Worm (Caenorhabditis elegans): ENCODE results near the gene atgl-1.
A peak's percentile ranks its signal among the peaks of the same experiment; 100 is the strongest.

atgl-1 gene

DNA sequence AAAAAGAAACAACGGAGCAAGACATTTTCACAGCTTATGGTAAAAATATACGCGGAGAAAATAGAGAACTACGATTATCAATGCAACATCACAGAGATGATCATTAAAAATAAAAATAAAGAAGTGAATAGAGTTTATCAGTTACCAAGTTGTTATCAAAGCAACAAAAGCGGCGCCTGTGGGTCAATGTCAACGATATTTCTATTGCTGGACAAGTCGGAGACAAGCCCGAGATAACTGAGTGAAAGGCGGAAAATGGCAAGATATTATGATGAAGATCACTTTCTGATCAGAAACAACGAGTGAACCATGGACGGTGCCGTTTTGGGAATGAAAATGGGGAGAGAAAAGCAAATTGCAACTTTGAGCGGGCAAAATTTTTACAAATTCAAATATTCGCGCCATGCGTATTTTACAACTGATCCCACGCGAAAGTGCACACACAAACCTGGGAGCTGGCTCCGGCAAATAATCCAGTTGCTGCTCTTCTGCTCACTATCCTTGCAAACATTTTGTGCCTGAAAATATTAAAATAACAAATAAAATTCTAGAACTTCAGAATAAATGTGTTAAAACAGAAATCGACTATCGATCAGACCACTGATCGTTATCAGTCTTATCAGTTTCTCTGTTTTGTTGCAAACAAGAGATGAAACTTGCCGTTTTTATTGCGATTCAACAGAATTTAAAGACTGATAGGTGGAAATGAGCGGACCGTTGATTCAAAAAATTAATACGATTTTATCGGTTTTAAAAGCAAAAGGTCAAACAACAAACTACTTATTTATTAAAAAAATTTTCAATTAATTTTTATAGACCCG is 23.3 kb upstream of the atgl-1 start, which contains the start of gene mel-32 (continued):
- TF ChIP-seq akir-1 (GFP tag; optimal IDR thresholded peaks at IDR 0.05) (no peak), Y67H2A.10 (GFP tag; conservative IDR thresholded peaks at IDR 0.05) (0 out of 2 replicates have a peak, but pooled peaks have one; percentile 36), snpc-1.3 (tag; optimal IDR thresholded peaks at IDR 0.05; ENCODE audit: insufficient read depth) (no peak), die-1 (tag; optimal IDR thresholded peaks at IDR 0.05) (no peak), F39B2.1 (GFP tag; IDR thresholded peaks at IDR 0.05) (no peak), tlf-1 (GFP tag; optimal IDR thresholded peaks at IDR 0.05) (peak; percentile 80), hrde-1 (tag; optimal IDR thresholded peaks at IDR 0.05; ENCODE audit: borderline replicate concordance) (peak; percentile 12), T26A5.8 (tag; optimal IDR thresholded peaks at IDR 0.05) (no peak), K11D2.4 (GFP tag; IDR thresholded peaks at IDR 0.05) (no peak), madf-10 (tag; optimal IDR thresholded peaks at IDR 0.05) (no peak), sea-2 (GFP tag; IDR thresholded peaks at IDR 0.05) (no peak), F37B4.10 (GFP tag; IDR thresholded peaks at IDR 0.05) (no peak), F10E7.11 (tag; optimal IDR thresholded peaks at IDR 0.05) (no peak), mes-4 (tag; optimal IDR thresholded peaks at IDR 0.05) (no peak), cebp-2 (GFP tag; IDR thresholded peaks at IDR 0.05) (no peak), dox-1 (GFP tag; IDR thresholded peaks at IDR 0.05) (peak; percentile 84), ceh-27 (GFP tag; optimal IDR thresholded peaks at IDR 0.05) (no peak), ztf-28 (GFP tag; IDR thresholded peaks at IDR 0.05) (0 out of 2 replicates have a peak, but pooled peaks have one; percentile 33), egl-18 (GFP tag; IDR thresholded peaks at IDR 0.05) (no peak), unc-130 (GFP tag; optimal IDR thresholded peaks at IDR 0.05) (peak; percentile 48), lag-1 (GFP tag; IDR thresholded peaks at IDR 0.05) (no peak), C06A6.2 (GFP tag; conservative IDR thresholded peaks at IDR 0.05) (no peak), ama-1 (optimal IDR thresholded peaks at IDR 0.05) (no peak), ama-1 (GFP tag; optimal IDR thresholded peaks at IDR 0.05) (no peak), efl-1 (GFP tag; optimal IDR thresholded peaks at IDR 0.05) (peak; percentile 97), ceh-40 (GFP tag; IDR thresholded peaks at IDR 0.05) (no peak), fkh-3 (tag; optimal IDR thresholded peaks at IDR 0.05) (no peak), snpc-3.4 (tag; optimal IDR thresholded peaks at IDR 0.05) (no peak), pha-4 (tag; optimal IDR thresholded peaks at IDR 0.05) (no peak), F55B11.4 (tag; optimal IDR thresholded peaks at IDR 0.05; ENCODE audit: borderline replicate concordance, insufficient read depth) (no peak), sptf-2 (GFP tag; optimal IDR thresholded peaks at IDR 0.05) (no peak), lin-35 (GFP tag; optimal IDR thresholded peaks at IDR 0.05) (peak; percentile 21 to 55 (median 33)), unc-62 (GFP tag; optimal IDR thresholded peaks at IDR 0.05) (no peak), ets-4 (GFP tag; optimal IDR thresholded peaks at IDR 0.05) (no peak), rec-8 (tag; optimal IDR thresholded peaks at IDR 0.05) (no peak), gei-17 (GFP tag; optimal IDR thresholded peaks at IDR 0.05) (no peak), ztf-18 (tag; optimal IDR thresholded peaks at IDR 0.05) (no peak), somi-1 (GFP tag; optimal IDR thresholded peaks at IDR 0.05) (no peak), him-1 (tag; optimal IDR thresholded peaks at IDR 0.05) (peak; percentile 55), B0336.3 (GFP tag; IDR thresholded peaks at IDR 0.05) (0 out of 2 replicates have a peak, but pooled peaks have one; percentile 37), nhr-120 (GFP tag; IDR thresholded peaks at IDR 0.05) (no peak), nhr-27 (tag; optimal IDR thresholded peaks at IDR 0.05) (no peak), attf-6 (GFP tag; IDR thresholded peaks at IDR 0.05) (0 out of 2 replicates have a peak, but pooled peaks have one; percentile 58), ceh-79 (tag; optimal IDR thresholded peaks at IDR 0.05) (no peak), ceh-100 (GFP tag; IDR thresholded peaks at IDR 0.05) (no peak), egrh-3 (GFP tag; IDR thresholded peaks at IDR 0.05) (no peak), lir-1 (GFP tag; conservative IDR thresholded peaks at IDR 0.05) (peak; percentile 82), lin-54 (GFP tag; optimal IDR thresholded peaks at IDR 0.05) (peak; percentile 80)
